Worm (Caenorhabditis elegans): ENCODE results near the gene pfd-5.

ce11 chrIII:7207903-7208497, 9.3 kb upstream of the pfd-5 start, which contains the start of gene rpl-6:
- TF ChIP-seq ets-5 (GFP tag; IDR thresholded peaks at IDR 0.05) = no peak
- peak; percentile 80 for TF ChIP-seq fos-1 (tag; optimal IDR thresholded peaks at IDR 0.05)
- TF ChIP-seq nhr-237 (tag; optimal IDR thresholded peaks at IDR 0.05) = peak; percentile 62
- no peak for TF ChIP-seq nhr-28 (tag; optimal IDR thresholded peaks at IDR 0.05)
- TF ChIP-seq pqm-1 (tag; optimal IDR thresholded peaks at IDR 0.05) = no peak
- TF ChIP-seq zag-1 (tag; optimal IDR thresholded peaks at IDR 0.05) = no peak
- TF ChIP-seq tbx-2 (tag; optimal IDR thresholded peaks at IDR 0.05) = peak; percentile 86
- peak; percentile 77 for TF ChIP-seq fkh-10 (GFP tag; optimal IDR thresholded peaks at IDR 0.05)
- TF ChIP-seq nhr-77 (tag; optimal IDR thresholded peaks at IDR 0.05) = peak; percentile 83

All from whole organism, L1 larva.